Fruit fly (Drosophila melanogaster): Measurements from ENCODE around the gene spri.
A peak's percentile ranks its signal among the peaks of the same experiment; 100 is the strongest.

spri gene

DNA sequence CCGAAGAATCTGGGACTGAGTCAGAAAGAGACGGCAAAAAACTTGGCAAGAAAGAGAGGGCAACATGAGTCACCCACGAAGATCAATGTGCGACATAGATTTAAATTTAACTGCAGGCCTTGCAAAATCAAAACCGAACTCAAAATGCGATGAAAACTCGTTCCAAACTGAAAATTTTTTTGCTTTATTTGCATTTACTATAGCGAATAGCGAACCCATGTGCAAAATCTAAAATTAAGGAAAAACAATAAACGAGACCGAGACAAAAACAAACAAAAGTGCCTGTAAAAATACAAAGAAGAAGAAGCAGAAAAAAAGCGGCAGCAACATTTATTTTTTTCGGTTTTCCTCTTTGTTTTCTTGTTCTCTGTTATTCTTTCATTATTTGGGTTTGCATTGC lies 39.2 kb downstream of the spri start:
- TF ChIP-seq Atf-2 (GFP tag; optimal IDR thresholded peaks at IDR 0.05) (no peak), vvl (GFP tag; IDR thresholded peaks at IDR 0.05) (no peak), eve (GFP tag; optimal IDR thresholded peaks at IDR 0.05) (peak in 1 of 2 experiments; percentile 56), CG15479 (GFP tag; optimal IDR thresholded peaks at IDR 0.05) (no peak)

- TF ChIP-seq Hsf (GFP tag; optimal IDR thresholded peaks at IDR 0.05) (no peak), Six4 (GFP tag; optimal IDR thresholded peaks at IDR 0.05) (no peak), CG6683 (GFP tag; optimal IDR thresholded peaks at IDR 0.05) (no peak), cg (GFP tag; optimal IDR thresholded peaks at IDR 0.05) (no peak), CG9797 (GFP tag; optimal IDR thresholded peaks at IDR 0.05) (no peak), ci (GFP tag; IDR thresholded peaks at IDR 0.05) (no peak), br (optimal IDR thresholded peaks at IDR 0.05) (no peak), CG42726 (GFP tag; IDR thresholded peaks at IDR 0.05; ENCODE audit: partially characterized antibody) (no peak), CG15269 (tag; optimal IDR thresholded peaks at IDR 0.05) (no peak), fu2 (GFP tag; optimal IDR thresholded peaks at IDR 0.05) (no peak), prd (optimal IDR thresholded peaks at IDR 0.05) (no peak), prd (GFP tag; IDR thresholded peaks at IDR 0.05) (no peak), Hmr (GFP tag; optimal IDR thresholded peaks at IDR 0.05) (no peak), CG12104 (GFP tag; optimal IDR thresholded peaks at IDR 0.05) (no peak), Gug (GFP tag; IDR thresholded peaks at IDR 0.05) (no peak), gro (GFP tag; optimal IDR thresholded peaks at IDR 0.05) (no peak), shn (GFP tag; optimal IDR thresholded peaks at IDR 0.05) (no peak), Myb (GFP tag; optimal IDR thresholded peaks at IDR 0.05) (no peak)
Measured at dm6 chrX:10544287-10544686, 40.9 kb downstream of the spri start.

DNA sequence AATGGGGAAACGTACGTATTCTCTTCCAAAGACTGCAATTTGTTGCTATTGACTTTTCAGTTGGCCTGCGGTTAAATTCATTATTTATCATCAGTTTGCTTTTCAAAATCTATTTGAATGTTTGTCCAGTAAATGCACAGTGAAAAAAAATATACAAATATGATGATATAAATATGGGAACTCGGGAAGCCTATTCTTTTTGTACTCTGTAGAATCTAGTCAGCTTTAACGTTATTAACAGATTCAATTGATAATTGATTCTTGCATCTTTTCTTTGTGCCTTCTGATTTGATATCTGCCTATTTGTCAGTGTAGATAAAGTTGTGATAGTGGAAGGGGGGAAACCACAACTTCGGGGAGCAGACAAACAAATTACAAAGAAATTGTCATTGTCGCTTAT lies 41.9 kb downstream of the spri start:
- TF ChIP-seq cad (GFP tag; optimal IDR thresholded peaks at IDR 0.05) (no peak), CG33557 (GFP tag; optimal IDR thresholded peaks at IDR 0.05) (no peak), Bteb2 (GFP tag; optimal IDR thresholded peaks at IDR 0.05) (no peak), CG7839 (tag; optimal IDR thresholded peaks at IDR 0.05) (peak; percentile 76), Ets97D (GFP tag; optimal IDR thresholded peaks at IDR 0.05) (no peak), bigmax (GFP tag; optimal IDR thresholded peaks at IDR 0.05) (no peak), CG8478 (optimal IDR thresholded peaks at IDR 0.05) (no peak), CG31224 (GFP tag; IDR thresholded peaks at IDR 0.05) (no peak), pnt (GFP tag; optimal IDR thresholded peaks at IDR 0.05) (peak; percentile 52), Hmx (GFP tag; optimal IDR thresholded peaks at IDR 0.05) (peak; percentile 11), CG17612 (GFP tag; IDR thresholded peaks at IDR 0.05) (0 out of 2 replicates have a peak, but pooled peaks have one; percentile 12), jigr1 (GFP tag; IDR thresholded peaks at IDR 0.05) (no peak), Kr (GFP tag; optimal IDR thresholded peaks at IDR 0.05) (no peak), gcm (GFP tag; optimal IDR thresholded peaks at IDR 0.05) (peak; percentile 50), sc (optimal IDR thresholded peaks at IDR 0.05) (no peak), sc (GFP tag; optimal IDR thresholded peaks at IDR 0.05) (peak; percentile 61), CG18619 (GFP tag; optimal IDR thresholded peaks at IDR 0.05) (peak; percentile 28), CG2678 (tag; optimal IDR thresholded peaks at IDR 0.05) (peak; percentile 73), inv (GFP tag; IDR thresholded peaks at IDR 0.05; ENCODE audit: partially characterized antibody) (no peak), CG10431 (GFP tag; optimal IDR thresholded peaks at IDR 0.05) (no peak), pfk (GFP tag; optimal IDR thresholded peaks at IDR 0.05) (no peak), da (GFP tag; optimal IDR thresholded peaks at IDR 0.05) (no peak), chn (GFP tag; optimal IDR thresholded peaks at IDR 0.05) (peak; percentile 31), stwl (tag; optimal IDR thresholded peaks at IDR 0.05) (no peak), ewg (GFP tag; optimal IDR thresholded peaks at IDR 0.05) (peak; percentile 39), NC2α (GFP tag; optimal IDR thresholded peaks at IDR 0.05) (no peak), CG10979 (tag; optimal IDR thresholded peaks at IDR 0.05) (peak; percentile 74), tin (GFP tag; optimal IDR thresholded peaks at IDR 0.05) (peak; percentile 66), Pdp1 (GFP tag; optimal IDR thresholded peaks at IDR 0.05) (peak in 1 of 2 experiments; percentile 63), CG12219 (GFP tag; optimal IDR thresholded peaks at IDR 0.05) (peak; percentile 55)

All from whole organism, embryonic.